Fruit fly (Drosophila melanogaster): ENCODE measurements around the gene hwt.
A peak's percentile ranks its signal among the peaks of the same experiment; 100 is the strongest.

hwt gene

dm6 chrX:12507589-12507988, 60.7 kb downstream of the hwt start (continued):
- TF ChIP-seq CG15011 (GFP tag; optimal IDR thresholded peaks at IDR 0.05) (no peak), Atf3 (GFP tag; optimal IDR thresholded peaks at IDR 0.05) (no peak), Atf-2 (GFP tag; optimal IDR thresholded peaks at IDR 0.05) (no peak), gsb-n (tag; optimal IDR thresholded peaks at IDR 0.05) (no peak), dati (GFP tag; IDR thresholded peaks at IDR 0.05) (no peak), gem (tag; optimal IDR thresholded peaks at IDR 0.05) (peak; percentile 12), CG11085 (GFP tag; IDR thresholded peaks at IDR 0.05) (no peak), CG30403 (GFP tag; optimal IDR thresholded peaks at IDR 0.05) (no peak), ap (GFP tag; IDR thresholded peaks at IDR 0.05) (no peak), Awh (GFP tag; IDR thresholded peaks at IDR 0.05) (no peak), eve (GFP tag; optimal IDR thresholded peaks at IDR 0.05) (no peak), Bgb (GFP tag; IDR thresholded peaks at IDR 0.05; ENCODE audit: partially characterized antibody) (no peak), CG7839 (tag; optimal IDR thresholded peaks at IDR 0.05) (peak; percentile 7), CG14050 (GFP tag; IDR thresholded peaks at IDR 0.05) (no peak), CG8089 (GFP tag; optimal IDR thresholded peaks at IDR 0.05) (no peak), CG10462 (GFP tag; optimal IDR thresholded peaks at IDR 0.05) (no peak), emc (GFP tag; optimal IDR thresholded peaks at IDR 0.05) (no peak), CG31224 (GFP tag; IDR thresholded peaks at IDR 0.05) (no peak), esg (GFP tag; conservative IDR thresholded peaks at IDR 0.05) (no peak), Drgx (GFP tag; IDR thresholded peaks at IDR 0.05) (peak; percentile 65), luna (GFP tag; optimal IDR thresholded peaks at IDR 0.05) (no peak), Ets65A (GFP tag) (no peak), corto (GFP tag; optimal IDR thresholded peaks at IDR 0.05) (no peak), onecut (GFP tag; IDR thresholded peaks at IDR 0.05) (no peak), eyg (GFP tag; optimal IDR thresholded peaks at IDR 0.05) (no peak), CG18764 (GFP tag; optimal IDR thresholded peaks at IDR 0.05) (no peak), amos (GFP tag; IDR thresholded peaks at IDR 0.05; ENCODE audit: partially characterized antibody) (no peak), CG10366 (GFP tag; IDR thresholded peaks at IDR 0.05) (no peak), az2 (GFP tag; optimal IDR thresholded peaks at IDR 0.05) (no peak), HLH54F (GFP tag; optimal IDR thresholded peaks at IDR 0.05) (no peak), bsh (GFP tag; optimal IDR thresholded peaks at IDR 0.05) (peak; percentile 20 to 31), tll (GFP tag; optimal IDR thresholded peaks at IDR 0.05) (no peak), sug (tag; optimal IDR thresholded peaks at IDR 0.05) (no peak), chn (GFP tag; optimal IDR thresholded peaks at IDR 0.05) (no peak), cas (GFP tag; IDR thresholded peaks at IDR 0.05) (no peak), CG1832 (GFP tag; optimal IDR thresholded peaks at IDR 0.05) (no peak), CG31441 (GFP tag; IDR thresholded peaks at IDR 0.05) (no peak), H2.0 (GFP tag; IDR thresholded peaks at IDR 0.05) (no peak), pan (optimal IDR thresholded peaks at IDR 0.05) (no peak), pan (GFP tag; optimal IDR thresholded peaks at IDR 0.05 in 1 of 2, IDR thresholded peaks at IDR 0.05 in 1 of 2) (peak in 1 of 2 experiments; percentile 44), dmrt99B (tag; optimal IDR thresholded peaks at IDR 0.05) (no peak), CG10543 (GFP tag; optimal IDR thresholded peaks at IDR 0.05) (no peak), CG12155 (GFP tag; optimal IDR thresholded peaks at IDR 0.05) (no peak), lbe (GFP tag; optimal IDR thresholded peaks at IDR 0.05) (peak; percentile 35), Hey (tag; optimal IDR thresholded peaks at IDR 0.05) (no peak), Dip3 (GFP tag; optimal IDR thresholded peaks at IDR 0.05) (no peak)
